Worm (Caenorhabditis elegans) whole organism, young adult: Measurements from ENCODE around the gene ptp-5.2.
A peak's percentile ranks its signal among the peaks of the same experiment; 100 is the strongest.

Experiments used
- B0336.3 ChIP-seq: fragments of 200-800 bp; sonication (Bioruptor generic); IDR thresholded peaks from 2 replicates; pipeline ENCODE4 v1.3.6; 2022; ENCODE audit warnings: missing genetic modification characterization, missing compliant biosample characterization
- F23B12.7 ChIP-seq: sonication (generic microtip); optimal IDR thresholded peaks from 2 replicates; lab custom pipeline; 2017; ENCODE audit warnings: missing genetic modification characterization, mild to moderate bottlenecking, missing compliant biosample characterization, antibody characterized with exemption, moderate library complexity; ENCODE audit not compliant: insufficient read depth
- F33H1.4 ChIP-seq: fragments of 200-800 bp; sonication (Bioruptor generic); IDR thresholded peaks from 2 replicates; pipeline ENCODE4 v1.3.6; 2022; ENCODE audit warnings: missing genetic modification reagents, missing genetic modification characterization, missing compliant biosample characterization
- F37B4.10 ChIP-seq: fragments of 200-800 bp; sonication (Bioruptor generic); IDR thresholded peaks from 2 replicates; pipeline ENCODE4 v1.3.6; 2022; ENCODE audit warnings: missing genetic modification characterization, missing compliant biosample characterization
- F52B5.7 ChIP-seq: sonication (generic microtip); optimal IDR thresholded peaks from 2 replicates; lab custom pipeline; 2016; ENCODE audit warnings: mild to moderate bottlenecking, missing genetic modification characterization, missing compliant biosample characterization
- F57C9.4 ChIP-seq: sonication (generic microtip); optimal IDR thresholded peaks from 2 replicates; lab custom pipeline; 2017; ENCODE audit warnings: mild to moderate bottlenecking, missing genetic modification characterization, missing compliant biosample characterization
- K12H6.12 ChIP-seq: fragments of 200-800 bp; sonication (Bioruptor generic); optimal IDR thresholded peaks from 2 replicates; lab custom pipeline; 2018; ENCODE audit warnings: mild to moderate bottlenecking, missing genetic modification characterization, missing compliant biosample characterization
- T07F8.4 ChIP-seq: sonication (generic microtip); optimal IDR thresholded peaks from 2 replicates; lab custom pipeline; 2016; ENCODE audit warnings: mild to moderate bottlenecking, missing genetic modification characterization, moderate library complexity, missing compliant biosample characterization
- akir-1 ChIP-seq: fragments of 200-800 bp; sonication (Bioruptor generic); optimal IDR thresholded peaks from 2 replicates; lab custom pipeline; 2018; ENCODE audit warnings: mild to moderate bottlenecking, missing genetic modification characterization, moderate library complexity, missing compliant biosample characterization
- aptf-3 ChIP-seq: fragments of 200-800 bp; sonication (Bioruptor generic); IDR thresholded peaks from 2 replicates; pipeline ENCODE4 v1.3.6; 2022; ENCODE audit warnings: missing genetic modification characterization, missing compliant biosample characterization
- attf-3 ChIP-seq: fragments of 200-800 bp; sonication (Bioruptor generic); conservative IDR thresholded peaks from 2 replicates; pipeline ENCODE4 v1.3.6; 2022; ENCODE audit warnings: missing genetic modification reagents, missing genetic modification characterization, missing compliant biosample characterization
- attf-5 ChIP-seq: fragments of 200-800 bp; sonication (Bioruptor generic); optimal IDR thresholded peaks from 2 replicates; lab custom pipeline; 2018; ENCODE audit warnings: mild to moderate bottlenecking, missing genetic modification characterization, missing compliant biosample characterization
- bed-1 ChIP-seq: fragments of 200-800 bp; sonication (Bioruptor generic); IDR thresholded peaks from 2 replicates; pipeline ENCODE4 v1.3.6; 2022; ENCODE audit warnings: missing genetic modification reagents, missing genetic modification characterization, missing compliant biosample characterization
- cebp-2 ChIP-seq: fragments of 200-800 bp; sonication (Bioruptor generic); IDR thresholded peaks from 2 replicates; pipeline ENCODE4 v1.3.6; 2022; ENCODE audit warnings: missing genetic modification characterization, missing compliant biosample characterization
- ceh-27 ChIP-seq: fragments of 200-800 bp; sonication (Bioruptor generic); optimal IDR thresholded peaks from 2 replicates; lab custom pipeline; 2018; ENCODE audit warnings: mild to moderate bottlenecking, missing genetic modification characterization, moderate library complexity, missing compliant biosample characterization
- ceh-58 ChIP-seq: fragments of 200-800 bp; sonication (Bioruptor generic); IDR thresholded peaks from 2 replicates; pipeline ENCODE4 v1.3.6; 2022; ENCODE audit warnings: missing genetic modification characterization, missing compliant biosample characterization
- chd-7 ChIP-seq: sonication (generic microtip); optimal IDR thresholded peaks from 2 replicates; lab custom pipeline; 2016; ENCODE audit warnings: mild to moderate bottlenecking, missing genetic modification characterization, moderate library complexity, missing compliant biosample characterization
- die-1 ChIP-seq: sonication (generic microtip); optimal IDR thresholded peaks from 2 replicates; lab custom pipeline; 2016; ENCODE audit warnings: missing genotype, mild to moderate bottlenecking, missing genetic modification characterization, missing compliant biosample characterization
- dox-1 ChIP-seq: fragments of 200-800 bp; sonication (Bioruptor generic); IDR thresholded peaks from 2 replicates; pipeline ENCODE4 v1.3.6; 2022; ENCODE audit warnings: missing genetic modification reagents, missing genetic modification characterization, missing compliant biosample characterization
- dpff-1 ChIP-seq: sonication (generic microtip); optimal IDR thresholded peaks from 2 replicates; lab custom pipeline; 2017; ENCODE audit warnings: mild to moderate bottlenecking, missing genetic modification characterization, missing compliant biosample characterization
- dpl-1 ChIP-seq: fragments of 150-350 bp; optimal IDR thresholded peaks from 2 replicates; lab custom pipeline; 2014; ENCODE audit warnings: missing biosample characterization, missing genetic modification reagents, missing genetic modification characterization
- efl-1 ChIP-seq: fragments of 150-350 bp; optimal IDR thresholded peaks from 2 replicates; lab custom pipeline; 2014; ENCODE audit warnings: missing biosample characterization, missing genetic modification reagents, missing genetic modification characterization
- egrh-3 ChIP-seq: fragments of 200-800 bp; sonication (Bioruptor generic); IDR thresholded peaks from 2 replicates; pipeline ENCODE4 v1.3.6; 2022; ENCODE audit warnings: missing genetic modification reagents, missing genetic modification characterization, missing compliant biosample characterization
- ekl-4 ChIP-seq: fragments of 200-800 bp; sonication (Bioruptor generic); IDR thresholded peaks from 2 replicates; pipeline ENCODE4 v1.3.6; 2022; ENCODE audit warnings: missing genetic modification reagents, missing genetic modification characterization, missing compliant biosample characterization
- fkh-3 ChIP-seq: sonication (generic microtip); optimal IDR thresholded peaks from 2 replicates; lab custom pipeline; 2016; ENCODE audit warnings: mild to moderate bottlenecking, missing genetic modification characterization, missing compliant biosample characterization
- him-1 ChIP-seq: sonication (generic microtip); optimal IDR thresholded peaks from 2 replicates; lab custom pipeline; 2016; ENCODE audit warnings: missing genotype, missing genetic modification reagents, missing genetic modification characterization, missing compliant biosample characterization
- hmg-20 ChIP-seq: fragments of 200-800 bp; sonication (Bioruptor generic); IDR thresholded peaks from 2 replicates; pipeline ENCODE4 v1.3.6; 2022; ENCODE audit warnings: missing genetic modification reagents, missing genetic modification characterization, missing compliant biosample characterization
- hsf-1 ChIP-seq: fragments of 200-800 bp; sonication (Bioruptor generic); IDR thresholded peaks from 2 replicates; pipeline ENCODE4 v1.3.6; 2022; ENCODE audit warnings: missing genetic modification reagents, missing genetic modification characterization, missing compliant biosample characterization
- let-607 ChIP-seq, 2 experiments: fragments of 200-800 bp in 1 of 2; sonication (Bioruptor generic) in 1 of 2; sonication (generic microtip) in 1 of 2; optimal IDR thresholded peaks; 2 replicates each; lab custom pipeline; 2016 to 2018; ENCODE audit warnings: mild to moderate bottlenecking in 2 of 2, missing compliant biosample characterization in 2 of 2, missing genetic modification characterization in 2 of 2, moderate library complexity in 2 of 2, missing genotype in 1 of 2
- lin-40 ChIP-seq: sonication (generic microtip); optimal IDR thresholded peaks from 2 replicates; lab custom pipeline; 2016; ENCODE audit warnings: missing genetic modification characterization, mild to moderate bottlenecking, missing compliant biosample characterization, missing genotype, missing genetic modification reagents
- lir-1 ChIP-seq: fragments of 200-800 bp; sonication (Bioruptor generic); conservative IDR thresholded peaks from 2 replicates; pipeline ENCODE4 v1.3.6; 2022; ENCODE audit warnings: missing genetic modification reagents, missing genetic modification characterization, missing compliant biosample characterization
- lsl-1 ChIP-seq: fragments of 200-800 bp; sonication (Bioruptor generic); optimal IDR thresholded peaks from 2 replicates; lab custom pipeline; 2018; ENCODE audit warnings: mild to moderate bottlenecking, missing genetic modification characterization, moderate library complexity, missing compliant biosample characterization
- mcd-1 ChIP-seq: fragments of 200-800 bp; sonication (Bioruptor generic); IDR thresholded peaks from 2 replicates; pipeline ENCODE4 v1.3.6; 2022; ENCODE audit warnings: missing genetic modification reagents, missing genetic modification characterization, missing compliant biosample characterization
- nfya-1 ChIP-seq: sonication (generic microtip); optimal IDR thresholded peaks from 2 replicates; lab custom pipeline; 2017; ENCODE audit warnings: antibody characterized with exemption, missing compliant biosample characterization, missing genetic modification characterization, borderline replicate concordance; ENCODE audit not compliant: insufficient read depth
- nfyb-1 ChIP-seq: fragments of 200-800 bp; sonication (Bioruptor generic); IDR thresholded peaks from 2 replicates; pipeline ENCODE4 v1.3.6; 2022; ENCODE audit warnings: missing genetic modification reagents, missing genetic modification characterization, missing compliant biosample characterization
- nhr-27 ChIP-seq: fragments of 200-800 bp; sonication (Bioruptor generic); optimal IDR thresholded peaks from 2 replicates; lab custom pipeline; 2018; ENCODE audit warnings: mild to moderate bottlenecking, missing genetic modification characterization, moderate library complexity, missing compliant biosample characterization
- nhr-80 ChIP-seq: sonication (generic microtip); optimal IDR thresholded peaks from 2 replicates; lab custom pipeline; 2016; ENCODE audit warnings: missing genetic modification characterization, missing compliant biosample characterization
- pbrm-1 ChIP-seq: fragments of 200-800 bp; sonication (Bioruptor generic); IDR thresholded peaks from 2 replicates; pipeline ENCODE4 v1.3.6; 2022; ENCODE audit warnings: missing genetic modification reagents, missing genetic modification characterization, missing compliant biosample characterization
- repo-1 ChIP-seq: sonication (generic microtip); optimal IDR thresholded peaks from 2 replicates; lab custom pipeline; 2017; ENCODE audit warnings: mild to moderate bottlenecking, missing genetic modification characterization, missing compliant biosample characterization
- snpc-1.3 ChIP-seq: sonication (generic microtip); optimal IDR thresholded peaks from 2 replicates; lab custom pipeline; 2017; ENCODE audit warnings: missing genetic modification characterization, mild to moderate bottlenecking, missing compliant biosample characterization, antibody characterized with exemption, moderate library complexity, missing genotype, missing genetic modification reagents; ENCODE audit not compliant: insufficient read depth
- snpc-3.4 ChIP-seq: sonication (generic microtip); optimal IDR thresholded peaks from 2 replicates; lab custom pipeline; 2017; ENCODE audit warnings: missing genetic modification characterization, mild to moderate bottlenecking, missing compliant biosample characterization, antibody characterized with exemption, moderate library complexity, missing genotype, missing genetic modification reagents
- tbp1 ChIP-seq: fragments of 200-800 bp; sonication (Bioruptor generic); optimal IDR thresholded peaks from 2 replicates; lab custom pipeline; 2018; ENCODE audit warnings: mild to moderate bottlenecking, missing genetic modification characterization, missing compliant biosample characterization
- unc-62 ChIP-seq: fragments of 150-350 bp; optimal IDR thresholded peaks from 2 replicates; lab custom pipeline; 2014; ENCODE audit warnings: missing biosample characterization, missing genetic modification reagents, missing genetic modification characterization
- ztf-18 ChIP-seq: sonication (generic microtip); optimal IDR thresholded peaks from 2 replicates; lab custom pipeline; 2016; ENCODE audit warnings: missing genotype, mild to moderate bottlenecking, missing genetic modification characterization, missing compliant biosample characterization
- ztf-22 ChIP-seq: fragments of 200-800 bp; sonication (Bioruptor generic); optimal IDR thresholded peaks from 2 replicates; lab custom pipeline; 2018; ENCODE audit warnings: mild to moderate bottlenecking, missing genetic modification characterization, moderate library complexity, missing compliant biosample characterization
- ztf-26 ChIP-seq: sonication (generic microtip); optimal IDR thresholded peaks from 2 replicates; lab custom pipeline; 2017; ENCODE audit warnings: missing genetic modification characterization, missing compliant biosample characterization

Gene ptp-5.2

DNA sequence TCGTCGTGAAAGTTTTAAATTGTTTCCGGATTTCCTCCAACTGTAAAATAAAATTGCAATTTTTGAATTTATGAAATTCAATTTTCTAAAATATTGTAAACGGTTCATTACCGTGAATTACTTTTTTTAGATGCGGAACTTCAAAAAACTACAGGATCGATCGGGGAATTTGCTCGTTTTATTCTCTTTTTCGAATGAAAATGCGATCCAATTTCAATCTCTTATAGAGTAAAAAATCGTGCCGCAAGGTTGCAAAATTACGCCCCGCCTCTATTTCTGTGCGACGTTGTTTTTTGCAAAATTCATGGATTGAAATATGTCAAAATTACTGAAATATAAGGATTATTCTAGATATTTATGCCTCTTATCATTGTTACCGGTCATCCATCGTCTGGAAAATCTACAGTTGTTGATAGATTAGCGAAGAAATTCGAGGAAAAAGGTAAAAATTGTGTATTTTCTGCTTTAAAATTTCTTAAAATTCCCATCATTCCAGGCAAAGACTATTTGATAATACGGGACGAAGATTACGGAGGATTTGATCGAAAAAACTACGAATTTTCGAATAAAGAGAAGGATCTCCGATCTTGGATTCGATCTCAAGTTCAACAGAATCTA lies 8.6 kb upstream of the ptp-5.2 start, which contains the start of gene Y57G11C.43 (continued):
- TF ChIP-seq egrh-3 (GFP tag; lab: Robert Waterston, UW) = no peak
- TF ChIP-seq nfya-1 (tag; lab: Kevin White, UChicago) = no peak
- TF ChIP-seq mcd-1 (GFP tag; lab: Robert Waterston, UW) = no peak
- no peak for TF ChIP-seq unc-62 (GFP tag; lab: Kevin White, UChicago)
- no peak for TF ChIP-seq cebp-2 (GFP tag; lab: Robert Waterston, UW)
- TF ChIP-seq T07F8.4 (tag; lab: Kevin White, UChicago) = no peak
- no peak for TF ChIP-seq chd-7 (tag; lab: Kevin White, UChicago)
- TF ChIP-seq ztf-22 (GFP tag; lab: Kevin White, UChicago) = no peak
- no peak for TF ChIP-seq ceh-58 (GFP tag; lab: Robert Waterston, UW)
- no peak for TF ChIP-seq aptf-3
- TF ChIP-seq hsf-1 = 0 out of 2 replicates have a peak, but pooled peaks have one; percentile 23
- no peak for TF ChIP-seq fkh-3 (tag; lab: Kevin White, UChicago)
- TF ChIP-seq pbrm-1 (GFP tag; lab: Robert Waterston, UW) = 0 out of 2 replicates have a peak, but pooled peaks have one; percentile 16

DNA sequence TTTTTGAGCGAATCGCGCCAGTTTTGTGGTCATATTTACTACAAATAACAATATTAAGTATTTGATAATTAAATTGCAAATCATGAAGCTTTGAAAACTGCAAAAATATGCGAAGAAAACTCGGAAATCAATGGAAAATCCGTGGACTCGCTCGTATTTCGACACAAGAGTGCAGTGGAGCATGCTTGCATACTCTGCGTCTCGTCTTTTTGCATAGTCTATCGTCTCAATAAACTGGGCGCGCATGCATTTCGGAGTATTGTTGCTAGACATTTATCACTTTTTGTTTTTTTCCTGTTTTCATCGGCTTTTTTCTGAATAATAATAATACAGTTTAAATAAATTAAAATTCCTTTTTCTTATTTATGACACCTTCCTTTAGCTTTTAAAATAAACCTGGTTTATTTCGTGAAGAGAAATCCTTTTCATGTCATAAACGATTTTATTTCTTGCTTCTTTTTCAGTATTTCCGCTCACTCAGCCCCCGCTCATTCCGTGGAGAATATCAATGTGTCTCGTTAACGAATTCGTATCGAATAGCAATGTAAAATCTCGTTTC lies 7.0 kb upstream of the ptp-5.2 start, which contains the start of the genes mrps-7 and Y57G11C.3:
TSS of gene mrps-7 (minus strand) at position 38 of the 559 bp plus-strand sequence.
TSS of gene Y57G11C.3 (plus strand) at position 509 of the 559 bp plus-strand sequence.
- TF ChIP-seq him-1 = no peak
- peak; percentile 56; the same call in 1 of the 2 replicates for TF ChIP-seq F33H1.4 (GFP tag; lab: Robert Waterston, UW)
- TF ChIP-seq akir-1 (GFP tag; lab: Kevin White, UChicago) = no peak
- TF ChIP-seq bed-1 (GFP tag; lab: Robert Waterston, UW) = no peak
- TF ChIP-seq dpff-1 = no peak
- peak; percentile 58 for TF ChIP-seq ztf-18 (tag; lab: Kevin White, UChicago)
- no peak for TF ChIP-seq F57C9.4
- TF ChIP-seq die-1 = no peak
- TF ChIP-seq B0336.3 = peak; percentile 68
- peak; percentile 54 for TF ChIP-seq efl-1 (GFP tag; lab: Kevin White, UChicago)
- peak; percentile 69 for TF ChIP-seq K12H6.12 (tag; lab: Kevin White, UChicago)
- TF ChIP-seq F23B12.7 = peak; percentile 82
- peak; percentile 89 for TF ChIP-seq lin-40 (tag; lab: Kevin White, UChicago)
- no peak for TF ChIP-seq F52B5.7 (tag; lab: Kevin White, UChicago)
- peak; percentile 63 for TF ChIP-seq ztf-26 (tag; lab: Kevin White, UChicago)
- peak; percentile 58; the same call in 1 of the 2 replicates for TF ChIP-seq lir-1 (GFP tag; lab: Robert Waterston, UW)
- no peak for TF ChIP-seq nhr-27 (tag; lab: Kevin White, UChicago)
- TF ChIP-seq repo-1 (tag; lab: Kevin White, UChicago) = no peak
- peak; percentile 74 for TF ChIP-seq ceh-27 (GFP tag; lab: Kevin White, UChicago)
- peak in 1 of 2 experiments; percentile 47 for TF ChIP-seq let-607 (tag; optimal IDR thresholded peaks at IDR 0.05; lab: Kevin White, UChicago)
- TF ChIP-seq nhr-80 (tag; lab: Kevin White, UChicago) = peak; percentile 11
- TF ChIP-seq snpc-1.3 (tag; lab: Kevin White, UChicago) = peak; percentile 90
- TF ChIP-seq ekl-4 = peak; percentile 58; the same call in 1 of the 2 replicates
- peak; percentile 18 for TF ChIP-seq dpl-1 (GFP tag; lab: Kevin White, UChicago)
- peak; percentile 100 for TF ChIP-seq attf-3 (GFP tag; lab: Robert Waterston, UW)
- TF ChIP-seq F37B4.10 (GFP tag; lab: Robert Waterston, UW) = no peak
- peak; percentile 86 for TF ChIP-seq dox-1 (GFP tag; lab: Robert Waterston, UW)
- TF ChIP-seq hmg-20 = 0 out of 2 replicates have a peak, but pooled peaks have one; percentile 50
- TF ChIP-seq attf-5 (GFP tag; lab: Kevin White, UChicago) = peak; percentile 79
- peak; percentile 45 for TF ChIP-seq lsl-1 (GFP tag; lab: Kevin White, UChicago)
- peak; percentile 42; the same call in 1 of the 2 replicates for TF ChIP-seq nfyb-1 (GFP tag; lab: Robert Waterston, UW)
- peak; percentile 36 for TF ChIP-seq snpc-3.4 (tag; lab: Kevin White, UChicago)
- peak; percentile 79 for TF ChIP-seq pbrm-1 (GFP tag; lab: Robert Waterston, UW)
- peak; percentile 72 for TF ChIP-seq tbp1 (GFP tag; lab: Kevin White, UChicago)
